Worm (Caenorhabditis elegans) whole organism, late embryonic: ENCODE measurements around the gene bli-6.

Source experiments
- C08G9.2 ChIP-seq: sonication (generic microtip); optimal IDR thresholded peaks from 2 replicates; lab custom pipeline; 2016; ENCODE audit warnings: mild to moderate bottlenecking, missing genetic modification characterization, moderate library complexity, missing compliant biosample characterization
- F13H6.1 ChIP-seq: sonication (generic microtip); optimal IDR thresholded peaks from 2 replicates; lab custom pipeline; 2016; ENCODE audit warnings: missing genetic modification characterization, missing compliant biosample characterization
- K09A11.1 ChIP-seq: sonication (generic microtip); optimal IDR thresholded peaks from 2 replicates; lab custom pipeline; 2017; ENCODE audit warnings: antibody characterized with exemption, mild to moderate bottlenecking, missing genetic modification characterization, missing compliant biosample characterization; ENCODE audit not compliant: insufficient read depth
- T23F11.4 ChIP-seq: fragments of 200-800 bp; sonication (Bioruptor generic); optimal IDR thresholded peaks from 2 replicates; lab custom pipeline; 2018; ENCODE audit warnings: mild to moderate bottlenecking, missing genetic modification characterization, missing compliant biosample characterization
- Y22D7AL.16 ChIP-seq: sonication (generic microtip); optimal IDR thresholded peaks from 2 replicates; lab custom pipeline; 2016; ENCODE audit warnings: missing genetic modification characterization, missing compliant biosample characterization
- ama-1 ChIP-seq: fragments of 150-350 bp; optimal IDR thresholded peaks from 2 replicates; lab custom pipeline; 2014
- ceh-19 ChIP-seq: fragments of 200-800 bp; sonication (Bioruptor generic); optimal IDR thresholded peaks from 2 replicates; lab custom pipeline; 2018; ENCODE audit warnings: mild to moderate bottlenecking, missing genetic modification characterization, missing compliant biosample characterization
- ceh-31 ChIP-seq: sonication (generic microtip); optimal IDR thresholded peaks from 2 replicates; lab custom pipeline; 2016; ENCODE audit warnings: missing genetic modification characterization, missing compliant biosample characterization
- ceh-48 ChIP-seq: sonication (generic microtip); optimal IDR thresholded peaks from 2 replicates; lab custom pipeline; 2016; ENCODE audit warnings: missing genetic modification characterization, inconsistent platforms, missing compliant biosample characterization
- ceh-6 ChIP-seq: fragments of 200-800 bp; sonication (Bioruptor generic); optimal IDR thresholded peaks from 2 replicates; lab custom pipeline; 2018; ENCODE audit warnings: mild to moderate bottlenecking, missing genetic modification characterization, missing compliant biosample characterization
- che-1 ChIP-seq: sonication (generic microtip); optimal IDR thresholded peaks from 2 replicates; lab custom pipeline; 2016; ENCODE audit warnings: mild to moderate bottlenecking, missing genetic modification characterization, missing compliant biosample characterization
- dmd-4 ChIP-seq: sonication (generic microtip); optimal IDR thresholded peaks from 2 replicates; lab custom pipeline; 2016; ENCODE audit warnings: borderline replicate concordance, missing genetic modification characterization, missing compliant biosample characterization
- dve-1 ChIP-seq: sonication (generic microtip); optimal IDR thresholded peaks from 2 replicates; lab custom pipeline; 2017; ENCODE audit warnings: antibody characterized with exemption, mild to moderate bottlenecking, missing genetic modification characterization, missing compliant biosample characterization
- ets-4 ChIP-seq: sonication (generic microtip); optimal IDR thresholded peaks from 2 replicates; lab custom pipeline; 2016; ENCODE audit warnings: missing genetic modification characterization, missing compliant biosample characterization
- eyg-1 ChIP-seq: sonication (generic microtip); optimal IDR thresholded peaks from 2 replicates; lab custom pipeline; 2016; ENCODE audit warnings: missing genotype, missing genetic modification characterization, missing compliant biosample characterization
- fkh-10 ChIP-seq: fragments of 150-350 bp; optimal IDR thresholded peaks from 2 replicates; lab custom pipeline; 2014; ENCODE audit warnings: missing biosample characterization, missing genetic modification reagents, missing genetic modification characterization
- fkh-6 ChIP-seq: sonication (generic microtip); optimal IDR thresholded peaks from 2 replicates; lab custom pipeline; 2016; ENCODE audit warnings: missing genetic modification characterization, missing compliant biosample characterization
- hlh-15 ChIP-seq: sonication (generic microtip); optimal IDR thresholded peaks from 2 replicates; lab custom pipeline; 2016; ENCODE audit warnings: missing genetic modification characterization, missing compliant biosample characterization
- hlh-6 ChIP-seq: sonication (generic microtip); optimal IDR thresholded peaks from 2 replicates; lab custom pipeline; 2016; ENCODE audit warnings: missing genotype, missing genetic modification characterization, missing compliant biosample characterization
- hlh-8 ChIP-seq: sonication (generic microtip); optimal IDR thresholded peaks from 2 replicates; lab custom pipeline; 2016; ENCODE audit warnings: missing genotype, missing genetic modification characterization, missing compliant biosample characterization
- lin-11 ChIP-seq: fragments of 200-800 bp; sonication (Bioruptor generic); optimal IDR thresholded peaks from 2 replicates; lab custom pipeline; 2018; ENCODE audit warnings: mild to moderate bottlenecking, missing genetic modification characterization, missing compliant biosample characterization
- mec-3 ChIP-seq: sonication (generic microtip); optimal IDR thresholded peaks from 2 replicates; lab custom pipeline; 2016; ENCODE audit warnings: borderline replicate concordance, missing genetic modification characterization, missing compliant biosample characterization
- nfya-1 ChIP-seq: sonication (generic microtip); optimal IDR thresholded peaks from 2 replicates; lab custom pipeline; 2017; ENCODE audit warnings: missing genetic modification characterization, mild to moderate bottlenecking, missing compliant biosample characterization, antibody characterized with exemption, moderate library complexity
- nhr-232 ChIP-seq: sonication (generic microtip); optimal IDR thresholded peaks from 2 replicates; lab custom pipeline; 2016; ENCODE audit warnings: missing genetic modification characterization, missing compliant biosample characterization
- pag-3 ChIP-seq: sonication (generic microtip); optimal IDR thresholded peaks from 2 replicates; lab custom pipeline; 2016; ENCODE audit warnings: missing compliant biosample characterization, missing genetic modification characterization, borderline replicate concordance
- pha-4 ChIP-seq: fragments of 150-350 bp; optimal IDR thresholded peaks from 2 replicates; lab custom pipeline; 2018; ENCODE audit warnings: missing biosample characterization, missing genetic modification reagents, missing genetic modification characterization
- pqm-1 ChIP-seq: sonication (generic microtip); optimal IDR thresholded peaks from 2 replicates; lab custom pipeline; 2016; ENCODE audit warnings: missing genetic modification characterization, missing compliant biosample characterization
- pros-1 ChIP-seq: fragments of 150-350 bp; optimal IDR thresholded peaks from 2 replicates; lab custom pipeline; 2014; ENCODE audit warnings: missing biosample characterization, missing genetic modification reagents, missing genetic modification characterization
- ref-2 ChIP-seq: sonication (generic microtip); optimal IDR thresholded peaks from 2 replicates; lab custom pipeline; 2016; ENCODE audit warnings: missing genetic modification characterization, missing compliant biosample characterization
- sdc-2 ChIP-seq: sonication (generic microtip); optimal IDR thresholded peaks from 2 replicates; lab custom pipeline; 2016; ENCODE audit warnings: missing genotype, missing genetic modification characterization, missing compliant biosample characterization
- syd-9 ChIP-seq: sonication (generic microtip); optimal IDR thresholded peaks from 2 replicates; lab custom pipeline; 2016; ENCODE audit warnings: mild to moderate bottlenecking, missing genetic modification characterization, moderate library complexity, missing compliant biosample characterization
- tbx-2 ChIP-seq: sonication (generic microtip); optimal IDR thresholded peaks from 2 replicates; lab custom pipeline; 2016; ENCODE audit warnings: missing genetic modification characterization, missing compliant biosample characterization
- tbx-7 ChIP-seq: sonication (generic microtip); optimal IDR thresholded peaks from 2 replicates; lab custom pipeline; 2016; ENCODE audit warnings: missing genotype, missing genetic modification characterization, missing compliant biosample characterization
- ttx-3 ChIP-seq: sonication (generic microtip); optimal IDR thresholded peaks from 2 replicates; lab custom pipeline; 2016; ENCODE audit warnings: missing genetic modification reagents, missing genetic modification characterization, missing compliant biosample characterization
- unc-3 ChIP-seq, 2 experiments: fragments of 200-800 bp in 1 of 2; sonication (Bioruptor generic) in 1 of 2; sonication (generic microtip) in 1 of 2; conservative IDR thresholded peaks in 1 of 2; optimal IDR thresholded peaks in 1 of 2; 2 replicates each; pipeline versions ENCODE4 v1.3.6 to Lab custom; 2016 to 2022; ENCODE audit warnings: missing compliant biosample characterization in 2 of 2, missing genetic modification characterization in 2 of 2, missing genetic modification reagents in 1 of 2
- unc-42 ChIP-seq: sonication (generic microtip); optimal IDR thresholded peaks from 2 replicates; lab custom pipeline; 2016; ENCODE audit warnings: missing genotype, missing genetic modification characterization, missing compliant biosample characterization
- unc-55 ChIP-seq: sonication (generic microtip); optimal IDR thresholded peaks from 2 replicates; lab custom pipeline; 2017; ENCODE audit warnings: missing biosample characterization, missing genetic modification reagents, missing genetic modification characterization
- unc-86 ChIP-seq: sonication (generic microtip); optimal IDR thresholded peaks from 2 replicates; lab custom pipeline; 2016; ENCODE audit warnings: missing genetic modification characterization, missing compliant biosample characterization

bli-6 gene

DNA sequence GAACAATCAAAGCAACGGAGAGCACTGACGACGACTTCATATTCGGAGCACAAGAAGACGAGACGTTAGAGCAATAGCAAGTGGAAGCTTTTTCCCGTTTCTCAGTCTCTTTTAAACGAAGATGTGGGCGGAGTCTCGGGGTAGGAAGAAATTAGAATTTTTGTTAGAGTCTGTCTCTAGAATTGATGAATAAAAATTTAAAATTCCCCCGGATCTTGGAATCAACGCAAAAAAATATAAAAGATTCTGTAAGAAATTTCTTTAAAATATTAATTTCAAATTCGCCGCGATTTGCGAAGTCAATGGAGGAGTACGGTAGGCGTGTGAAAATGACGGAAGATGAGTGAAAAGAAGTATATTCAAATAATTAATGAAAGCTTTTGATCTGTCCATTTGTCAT lies 36.6 kb downstream of the bli-6 start, which contains the start of gene nlp-71:
nlp-71 (minus strand) TSS at position 101 of the 400 bp plus-strand sequence.
- TF ChIP-seq fkh-10 (GFP tag; lab: Kevin White, UChicago) = no peak
- TF ChIP-seq unc-3 (GFP tag; conservative IDR thresholded peaks at IDR 0.05; lab: Robert Waterston, UW) = no peak
- TF ChIP-seq unc-3 (tag; optimal IDR thresholded peaks at IDR 0.05; lab: Kevin White, UChicago) = no peak

ce11 chrIV:6415149-6415548 lies 38.3 kb downstream of the bli-6 start, which contains the start of gene exos-2:
Gene exos-2, plus strand, starts transcription at chrIV:6415478.
- TF ChIP-seq unc-42 (tag; lab: Kevin White, UChicago) (peak; percentile 55), tbx-2 (tag; lab: Kevin White, UChicago) (peak; percentile 15), nfya-1 (peak; percentile 26), ceh-31 (tag; lab: Kevin White, UChicago) (peak; percentile 30), unc-55 (GFP tag; lab: Kevin White, UChicago) (peak; percentile 3), ets-4 (tag; lab: Kevin White, UChicago) (no peak)

DNA sequence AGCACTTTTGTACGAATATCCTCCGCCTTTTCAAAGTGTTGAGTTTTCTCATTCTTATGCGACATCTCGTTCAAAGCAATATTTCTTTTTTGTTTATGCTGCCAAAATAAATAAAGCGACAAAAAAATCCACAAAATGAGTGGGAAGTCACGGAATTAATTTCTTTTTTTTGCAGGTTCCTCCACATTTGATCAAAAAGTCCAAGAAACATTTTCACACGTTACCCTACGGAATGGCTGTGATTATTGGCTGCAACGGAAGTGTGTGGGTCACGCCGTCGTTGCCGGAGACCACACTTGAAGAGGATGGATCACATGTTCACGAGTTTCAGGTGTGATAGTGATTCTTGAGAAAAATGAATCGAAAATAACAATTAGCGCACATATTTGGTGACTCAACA lies 39.7 kb downstream of the bli-6 start, which contains the start of gene Y73B6BL.22:
Y73B6BL.22 (minus strand) TSS at position 101 of the 400 bp plus-strand sequence.
- TF ChIP-seq T23F11.4 (GFP tag; lab: Kevin White, UChicago) (no peak), hlh-6 (tag; lab: Kevin White, UChicago) (no peak), ceh-19 (no peak), pqm-1 (tag; lab: Kevin White, UChicago) (no peak), Y22D7AL.16 (tag; lab: Kevin White, UChicago) (no peak), tbx-7 (tag; lab: Kevin White, UChicago) (no peak), ama-1 (lab: Kevin White, UChicago) (no peak), mec-3 (tag; lab: Kevin White, UChicago) (no peak), syd-9 (tag; lab: Kevin White, UChicago) (no peak)

DNA sequence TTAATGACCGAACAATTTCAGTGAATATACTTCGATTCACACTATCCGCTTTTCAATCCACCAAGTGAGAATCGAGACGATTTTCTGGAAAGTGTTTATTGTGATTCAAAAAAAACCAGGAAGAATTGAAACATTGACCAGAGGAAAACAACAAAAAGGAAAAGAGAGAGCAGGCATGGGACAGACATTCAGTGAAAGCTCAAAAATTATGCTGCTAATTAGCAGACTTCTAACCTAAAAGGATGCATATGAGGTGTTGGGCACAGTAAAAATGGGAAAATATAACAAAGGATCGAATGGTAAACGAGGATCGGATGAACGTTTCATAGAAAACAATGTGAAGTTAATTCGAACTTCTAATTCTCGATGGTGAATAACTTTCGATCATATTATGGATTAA lies 40.7 kb downstream of the bli-6 start:
- TF ChIP-seq nhr-232 (tag; lab: Kevin White, UChicago) = no peak
- TF ChIP-seq unc-86 (tag; lab: Kevin White, UChicago) = no peak
- no peak for TF ChIP-seq ets-4 (tag; lab: Kevin White, UChicago)
- no peak for TF ChIP-seq eyg-1
- TF ChIP-seq lin-11 (tag; lab: Kevin White, UChicago) = no peak
- TF ChIP-seq dmd-4 (tag; lab: Kevin White, UChicago) = no peak
- TF ChIP-seq ceh-48 (tag; lab: Kevin White, UChicago) = no peak
- no peak for TF ChIP-seq sdc-2
- TF ChIP-seq hlh-6 (tag; lab: Kevin White, UChicago) = no peak
- TF ChIP-seq pha-4 = no peak
- no peak for TF ChIP-seq fkh-6 (tag; lab: Kevin White, UChicago)

- TF ChIP-seq ttx-3 (tag; lab: Kevin White, UChicago) (no peak), dve-1 (tag; lab: Kevin White, UChicago) (no peak), che-1 (tag; lab: Kevin White, UChicago) (no peak), sdc-2 (no peak), mec-3 (tag; lab: Kevin White, UChicago) (no peak), hlh-15 (tag; lab: Kevin White, UChicago) (no peak), ref-2 (tag; lab: Kevin White, UChicago) (no peak), F13H6.1 (tag; lab: Kevin White, UChicago) (no peak), pqm-1 (tag; lab: Kevin White, UChicago) (no peak), C08G9.2 (tag; lab: Kevin White, UChicago) (no peak), pros-1 (no peak), lin-11 (tag; lab: Kevin White, UChicago) (no peak), pag-3 (no peak), ceh-6 (GFP tag; lab: Kevin White, UChicago) (no peak), ceh-19 (no peak), ceh-48 (tag; lab: Kevin White, UChicago) (no peak), ceh-31 (tag; lab: Kevin White, UChicago) (no peak), hlh-8 (no peak), K09A11.1 (no peak)
Measured at ce11 chrIV:6419031-6419582, 42.2 kb downstream of the bli-6 start, which contains the start of the genes Y73B6BL.23 and htp-2. Gene Y73B6BL.23, minus strand, starts transcription at chrIV:6419081. Gene htp-2, plus strand, starts transcription at chrIV:6419522.
